Worm (Caenorhabditis elegans) whole organism, L4 larva: ENCODE measurements around the gene F26F4.6.

Experiments used
- F26F4.8 ChIP-seq: fragments of 200-800 bp; sonication (Bioruptor generic); conservative IDR thresholded peaks from 2 replicates; pipeline ENCODE4 v1.3.6; 2022; ENCODE audit warnings: missing genetic modification characterization, missing compliant biosample characterization
- R02D3.7 ChIP-seq: fragments of 150-350 bp; sonication (generic microtip); optimal IDR thresholded peaks from 3 replicates; lab custom pipeline; 2014; ENCODE audit warnings: missing biosample characterization, missing genetic modification characterization
- T20F7.1 ChIP-seq: fragments of 200-800 bp; sonication (Bioruptor generic); optimal IDR thresholded peaks from 2 replicates; lab custom pipeline; 2018; ENCODE audit warnings: mild to moderate bottlenecking, missing genetic modification characterization, missing compliant biosample characterization
- Y75B8A.6 ChIP-seq: fragments of 200-800 bp; sonication (Bioruptor generic); IDR thresholded peaks from 2 replicates; pipeline ENCODE4 v1.3.6; 2022; ENCODE audit warnings: missing genetic modification reagents, missing genetic modification characterization, missing compliant biosample characterization
- ZK337.2 ChIP-seq: fragments of 200-800 bp; sonication (Bioruptor generic); IDR thresholded peaks from 2 replicates; pipeline ENCODE4 v1.3.6; 2022; ENCODE audit warnings: missing genetic modification reagents, missing genetic modification characterization, missing compliant biosample characterization
- ZK546.5 ChIP-seq, 2 experiments: sonication (generic microtip); optimal IDR thresholded peaks; 2 replicates each; lab custom pipeline; 2017; ENCODE audit warnings: missing biosample characterization in 2 of 2, missing genetic modification characterization in 2 of 2
- arid-1 ChIP-seq: fragments of 200-800 bp; sonication (Bioruptor generic); conservative IDR thresholded peaks from 2 replicates; pipeline ENCODE4 v1.3.6; 2022; ENCODE audit warnings: missing genetic modification reagents, missing genetic modification characterization, missing compliant biosample characterization
- ceh-28 ChIP-seq: fragments of 150-350 bp; optimal IDR thresholded peaks from 2 replicates; lab custom pipeline; 2014; ENCODE audit warnings: missing biosample characterization, missing genetic modification reagents, missing genetic modification characterization
- ceh-82 ChIP-seq: sonication (generic microtip); optimal IDR thresholded peaks from 2 replicates; lab custom pipeline; 2017; ENCODE audit warnings: missing biosample characterization, missing genetic modification characterization
- ces-1 ChIP-seq: fragments of 150-350 bp; sonication (generic microtip); optimal IDR thresholded peaks from 4 replicates; lab custom pipeline; 2014; ENCODE audit warnings: missing biosample characterization, missing genetic modification reagents, missing genetic modification characterization
- daf-12 ChIP-seq: fragments of 150-350 bp; optimal IDR thresholded peaks from 2 replicates; lab custom pipeline; 2014; ENCODE audit warnings: missing biosample characterization, missing genetic modification reagents, missing genetic modification characterization
- daf-16 ChIP-seq, 3 experiments: sonication (generic microtip); optimal IDR thresholded peaks; 2 replicates each; lab custom pipeline; 2016 to 2017; ENCODE audit warnings: missing genetic modification characterization in 3 of 3, missing genetic modification reagents in 3 of 3, mild to moderate bottlenecking in 2 of 3, missing compliant biosample characterization in 2 of 3, missing biosample characterization in 1 of 3, moderate library complexity in 1 of 3
- daf-19 ChIP-seq: fragments of 200-800 bp; sonication (Bioruptor generic); conservative IDR thresholded peaks from 2 replicates; pipeline ENCODE4 v1.3.6; 2022; ENCODE audit warnings: missing genetic modification characterization, missing compliant biosample characterization
- dmd-6 ChIP-seq: fragments of 200-800 bp; sonication (Bioruptor generic); IDR thresholded peaks from 2 replicates; pipeline ENCODE4 v1.3.6; 2022; ENCODE audit warnings: missing genetic modification reagents, missing genetic modification characterization, missing compliant biosample characterization
- dpl-1 ChIP-seq: fragments of 150-350 bp; optimal IDR thresholded peaks from 2 replicates; lab custom pipeline; 2014; ENCODE audit warnings: missing biosample characterization, missing genetic modification reagents, missing genetic modification characterization
- dve-1 ChIP-seq: sonication (generic microtip); optimal IDR thresholded peaks from 2 replicates; lab custom pipeline; 2017; ENCODE audit warnings: antibody characterized with exemption, mild to moderate bottlenecking, missing genetic modification characterization, missing compliant biosample characterization; ENCODE audit not compliant: insufficient read depth
- hif-1 ChIP-seq, 2 experiments: sonication (generic microtip); optimal IDR thresholded peaks; 2 replicates each; lab custom pipeline; 2016 to 2017; ENCODE audit warnings: missing compliant biosample characterization in 2 of 2, missing genetic modification characterization in 2 of 2, missing genetic modification reagents in 2 of 2, missing genotype in 2 of 2, mild to moderate bottlenecking in 1 of 2
- hlh-11 ChIP-seq: fragments of 200-800 bp; sonication (Bioruptor generic); optimal IDR thresholded peaks from 2 replicates; lab custom pipeline; 2018; ENCODE audit warnings: mild to moderate bottlenecking, missing genetic modification characterization, missing compliant biosample characterization
- hlh-30 ChIP-seq: sonication (generic microtip); optimal IDR thresholded peaks from 2 replicates; lab custom pipeline; 2017; ENCODE audit warnings: antibody characterized with exemption, mild to moderate bottlenecking, missing genetic modification characterization, missing compliant biosample characterization; ENCODE audit not compliant: insufficient read depth
- lin-13 ChIP-seq: fragments of 150-350 bp; optimal IDR thresholded peaks from 2 replicates; lab custom pipeline; 2014; ENCODE audit warnings: missing biosample characterization, missing genetic modification reagents, missing genetic modification characterization
- lin-15B ChIP-seq: fragments of 150-350 bp; sonication (generic microtip); optimal IDR thresholded peaks from 3 replicates; lab custom pipeline; 2014; ENCODE audit warnings: missing biosample characterization, missing genetic modification characterization
- lin-29 ChIP-seq: fragments of 200-800 bp; sonication (Bioruptor generic); IDR thresholded peaks from 2 replicates; pipeline ENCODE4 v1.3.6; 2022; ENCODE audit warnings: missing genetic modification reagents, missing genetic modification characterization, missing compliant biosample characterization
- lin-38 ChIP-seq: fragments of 200-800 bp; sonication (Bioruptor generic); IDR thresholded peaks from 2 replicates; pipeline ENCODE4 v1.3.6; 2022; ENCODE audit warnings: missing genetic modification reagents, missing genetic modification characterization, missing compliant biosample characterization
- lir-3 ChIP-seq: sonication (generic microtip); optimal IDR thresholded peaks from 2 replicates; lab custom pipeline; 2016; ENCODE audit warnings: mild to moderate bottlenecking, missing genetic modification characterization, missing compliant biosample characterization
- madf-5 ChIP-seq, 2 experiments: fragments of 200-800 bp; sonication (Bioruptor generic); IDR thresholded peaks; 2 replicates each; pipeline ENCODE4 v1.3.6; 2022; ENCODE audit warnings: missing compliant biosample characterization in 2 of 2, missing genetic modification characterization in 2 of 2
- mep-1 ChIP-seq: fragments of 150-350 bp; sonication (generic microtip); optimal IDR thresholded peaks from 3 replicates; lab custom pipeline; 2014; ENCODE audit warnings: missing biosample characterization, missing genetic modification characterization
- mes-2 ChIP-seq: sonication (generic microtip); optimal IDR thresholded peaks from 2 replicates; lab custom pipeline; 2016; ENCODE audit warnings: missing genotype, mild to moderate bottlenecking, missing genetic modification characterization, missing compliant biosample characterization; ENCODE audit not compliant: poor library complexity, severe bottlenecking
- mxl-3 ChIP-seq: fragments of 200-800 bp; sonication (Bioruptor generic); optimal IDR thresholded peaks from 2 replicates; lab custom pipeline; 2018; ENCODE audit warnings: mild to moderate bottlenecking, missing genetic modification characterization, missing compliant biosample characterization
- nhr-10 ChIP-seq: fragments of 150-350 bp; optimal IDR thresholded peaks from 2 replicates; lab custom pipeline; 2014; ENCODE audit warnings: missing biosample characterization, missing genetic modification characterization
- nhr-237 ChIP-seq: sonication (generic microtip); optimal IDR thresholded peaks from 2 replicates; lab custom pipeline; 2017; ENCODE audit warnings: missing biosample characterization, missing genetic modification characterization
- nhr-25 ChIP-seq: sonication (generic microtip); optimal IDR thresholded peaks from 2 replicates; lab custom pipeline; 2017; ENCODE audit warnings: missing genetic modification characterization, mild to moderate bottlenecking, missing compliant biosample characterization, antibody characterized with exemption, moderate library complexity, borderline replicate concordance; ENCODE audit not compliant: insufficient read depth
- nhr-28 ChIP-seq: fragments of 150-350 bp; optimal IDR thresholded peaks from 2 replicates; lab custom pipeline; 2014; ENCODE audit warnings: missing biosample characterization, missing genetic modification characterization
- nhr-41 ChIP-seq: fragments of 200-800 bp; sonication (Bioruptor generic); IDR thresholded peaks from 2 replicates; pipeline ENCODE4 v1.3.6; 2022; ENCODE audit warnings: missing genetic modification reagents, missing genetic modification characterization, missing compliant biosample characterization
- php-3 ChIP-seq: fragments of 200-800 bp; sonication (Bioruptor generic); IDR thresholded peaks from 2 replicates; pipeline ENCODE4 v1.3.6; 2022; ENCODE audit warnings: missing genetic modification reagents, missing genetic modification characterization, missing compliant biosample characterization
- pqm-1 ChIP-seq: sonication (generic microtip); optimal IDR thresholded peaks from 2 replicates; lab custom pipeline; 2017; ENCODE audit warnings: missing biosample characterization, missing genetic modification characterization
- rbr-2 ChIP-seq: sonication (generic microtip); optimal IDR thresholded peaks from 2 replicates; lab custom pipeline; 2016; ENCODE audit warnings: missing genotype, missing genetic modification characterization, missing compliant biosample characterization
- sdz-12 ChIP-seq: fragments of 200-800 bp; sonication (Bioruptor generic); optimal IDR thresholded peaks from 2 replicates; lab custom pipeline; 2018; ENCODE audit warnings: mild to moderate bottlenecking, missing genetic modification characterization, missing compliant biosample characterization
- snpc-1.2 ChIP-seq: fragments of 200-800 bp; sonication (Bioruptor generic); IDR thresholded peaks from 2 replicates; pipeline ENCODE4 v1.3.6; 2022; ENCODE audit warnings: missing genetic modification reagents, missing genetic modification characterization, missing compliant biosample characterization
- spr-1 ChIP-seq: sonication (generic microtip); optimal IDR thresholded peaks from 2 replicates; lab custom pipeline; 2016; ENCODE audit warnings: mild to moderate bottlenecking, missing genetic modification characterization, missing compliant biosample characterization
- tra-1 ChIP-seq: fragments of 200-800 bp; sonication (Bioruptor generic); IDR thresholded peaks from 2 replicates; pipeline ENCODE4 v1.3.6; 2022; ENCODE audit warnings: missing genetic modification reagents, missing genetic modification characterization, missing compliant biosample characterization
- unc-130 ChIP-seq: sonication (generic microtip); optimal IDR thresholded peaks from 2 replicates; lab custom pipeline; 2016; ENCODE audit warnings: missing genetic modification reagents, missing genetic modification characterization, missing compliant biosample characterization
- vab-7 ChIP-seq: fragments of 200-800 bp; sonication (Bioruptor generic); IDR thresholded peaks from 2 replicates; pipeline ENCODE4 v1.3.6; 2022; ENCODE audit warnings: missing genetic modification reagents, missing genetic modification characterization, missing compliant biosample characterization
- zfp-2 ChIP-seq: sonication (generic microtip); optimal IDR thresholded peaks from 2 replicates; lab custom pipeline; 2016; ENCODE audit warnings: mild to moderate bottlenecking, missing genetic modification characterization, missing compliant biosample characterization
- zfp-3 ChIP-seq: fragments of 200-800 bp; sonication (Bioruptor generic); conservative IDR thresholded peaks from 2 replicates; pipeline ENCODE4 v1.3.6; 2022; ENCODE audit warnings: missing genetic modification reagents, missing genetic modification characterization, missing compliant biosample characterization
- zip-2 ChIP-seq: fragments of 150-350 bp; optimal IDR thresholded peaks from 2 replicates; lab custom pipeline; 2014; ENCODE audit warnings: missing biosample characterization, missing genetic modification characterization

Gene F26F4.6

DNA sequence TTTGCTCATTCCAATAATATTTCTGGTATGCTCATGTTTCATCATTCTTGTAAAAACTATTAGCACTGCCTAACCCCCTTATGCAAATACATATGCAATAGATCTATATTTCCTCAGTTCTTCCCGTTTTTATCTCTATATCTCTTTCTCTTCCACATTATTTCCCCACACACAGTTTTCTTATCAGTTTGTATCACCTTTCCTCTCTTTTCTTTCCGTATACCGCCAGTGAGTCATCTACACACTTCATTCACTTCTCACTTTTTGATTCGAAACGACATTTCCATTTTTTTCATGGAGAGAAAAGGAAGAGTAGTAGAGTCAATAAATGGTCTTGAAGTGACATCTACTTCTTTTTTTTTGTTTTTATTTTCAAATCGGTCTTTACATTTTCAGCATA lies 12.9 kb upstream of the F26F4.6 start (continued):
- TF ChIP-seq snpc-1.2 (no peak), daf-19 (no peak), pqm-1 (tag; lab: Kevin White, UChicago) (peak; percentile 68), nhr-41 (0 out of 2 replicates have a peak, but pooled peaks have one; percentile 14), Y75B8A.6 (GFP tag; lab: Robert Waterston, UW) (no peak), ceh-82 (tag; lab: Kevin White, UChicago) (no peak), vab-7 (GFP tag; lab: Robert Waterston, UW) (no peak), sdz-12 (GFP tag; lab: Kevin White, UChicago) (no peak), dmd-6 (GFP tag; lab: Robert Waterston, UW) (peak; percentile 33; the same call in 1 of the 2 replicates), nhr-25 (tag; lab: Kevin White, UChicago) (no peak), R02D3.7 (tag; lab: Kevin White, UChicago) (no peak), spr-1 (tag; lab: Kevin White, UChicago) (no peak), php-3 (GFP tag; lab: Robert Waterston, UW) (no peak), lin-38 (GFP tag; lab: Robert Waterston, UW) (no peak), ZK337.2 (no peak), zfp-3 (no peak), lir-3 (tag; lab: Kevin White, UChicago) (no peak), daf-16 (GFP tag; optimal IDR thresholded peaks at IDR 0.05; lab: Kevin White, UChicago) (no peak), daf-16 (tag; optimal IDR thresholded peaks at IDR 0.05; lab: Kevin White, UChicago) (peak; percentile 16), nhr-10 (no peak), nhr-237 (tag; lab: Kevin White, UChicago) (no peak), tra-1 (GFP tag; lab: Robert Waterston, UW) (no peak), zip-2 (no peak), dve-1 (peak; percentile 35), lin-13 (GFP tag; lab: Kevin White, UChicago) (no peak)
- TF ChIP-seq, all 104 proteins: peak for 9

DNA sequence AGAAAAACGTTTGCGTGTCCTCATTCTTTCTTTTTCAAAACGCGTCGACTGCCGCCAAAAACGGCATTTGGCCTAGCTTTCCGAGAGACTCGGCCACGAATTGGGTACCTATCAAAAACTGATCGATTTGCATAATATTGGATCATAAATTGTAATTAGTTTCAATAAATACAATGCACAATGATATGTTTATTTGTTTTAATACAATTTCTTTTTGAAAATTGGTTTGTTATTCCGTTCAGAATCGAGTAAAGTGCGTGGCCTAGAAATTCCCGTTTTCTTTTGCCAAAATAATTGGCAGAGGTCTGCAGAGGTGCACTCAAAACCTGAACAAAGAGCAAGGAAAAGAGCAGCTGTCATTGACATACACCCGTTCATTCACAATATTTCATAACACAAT lies 12.0 kb upstream of the F26F4.6 start, which contains the start of gene F26F4.8:
Gene F26F4.8 (minus strand): TSS at position 69 of the 400 bp plus-strand sequence.
- TF ChIP-seq hif-1 (tag; optimal IDR thresholded peaks at IDR 0.05; lab: Kevin White, UChicago) (peak in 1 of 2 experiments; percentile 52), mes-2 (tag; lab: Kevin White, UChicago) (peak; percentile 69), daf-12 (tag; lab: Kevin White, UChicago) (no peak), nhr-28 (no peak), mep-1 (tag; lab: Kevin White, UChicago) (no peak), rbr-2 (peak; percentile 3), zfp-2 (tag; lab: Kevin White, UChicago) (no peak), dpl-1 (peak; percentile 49), unc-130 (GFP tag; lab: Kevin White, UChicago) (peak; percentile 77), madf-5 (GFP tag; IDR thresholded peaks at IDR 0.05; lab: Robert Waterston, UW) (no peak)

- TF ChIP-seq ZK546.5 (tag; optimal IDR thresholded peaks at IDR 0.05; lab: Kevin White, UChicago) (no peak), arid-1 (GFP tag; lab: Robert Waterston, UW) (no peak), ceh-82 (tag; lab: Kevin White, UChicago) (no peak), T20F7.1 (GFP tag; lab: Kevin White, UChicago) (no peak), lin-15B (tag; lab: Kevin White, UChicago) (no peak), pqm-1 (tag; lab: Kevin White, UChicago) (no peak), snpc-1.2 (no peak), zfp-3 (no peak), sdz-12 (GFP tag; lab: Kevin White, UChicago) (no peak), hlh-11 (tag; lab: Kevin White, UChicago) (no peak), F26F4.8 (no peak), ceh-28 (tag; lab: Kevin White, UChicago) (no peak), lin-29 (GFP tag; lab: Robert Waterston, UW) (no peak), hlh-30 (tag; lab: Kevin White, UChicago) (no peak), lin-13 (GFP tag; lab: Kevin White, UChicago) (no peak), mxl-3 (GFP tag; lab: Kevin White, UChicago) (no peak), ces-1 (GFP tag; lab: Kevin White, UChicago) (no peak)
- TF ChIP-seq, all 104 proteins: peak for 0
These were observed 10.3 kb upstream of the F26F4.6 start, which contains the start of gene kbp-2 for ce11 chrIII:4903784-4904183. kbp-2 (minus strand) TSS chrIII:4903884.
